ENCODE assay signal across 1 fruit fly cellular context in the genomic region with DNA sequence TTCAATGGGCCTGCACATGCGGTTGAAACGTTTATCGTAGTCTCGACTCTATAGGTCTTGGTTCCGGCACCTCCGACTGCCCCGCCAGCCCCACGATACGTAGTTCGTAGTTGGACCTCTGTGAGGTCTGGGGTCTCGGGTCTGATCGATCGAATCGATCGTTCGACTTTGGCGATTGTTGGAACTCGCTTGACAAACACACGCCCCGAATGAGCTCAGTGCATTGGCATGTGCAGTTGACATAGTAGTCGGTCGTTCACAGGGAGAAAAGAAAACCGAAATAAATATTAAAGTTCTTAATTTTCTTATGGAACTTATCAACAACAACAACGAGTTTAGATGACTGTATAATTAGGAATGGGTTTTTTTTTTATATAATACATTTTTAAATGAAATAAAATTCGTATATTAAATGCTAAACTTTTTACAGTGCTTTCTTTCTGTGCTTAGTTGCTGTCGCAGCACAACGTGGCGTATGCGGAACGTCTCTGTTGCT.
TF ChIP-seq lines count a peak whose summit lies in the region.

No protein-coding gene starts in this region.

TF ChIP-seq in whole organism, embryonic, 481 proteins besides CTCF, POLR2A, EP300 and RAD21 (continued from another document):
- TF ChIP-seq HLH4C (GFP tag; IDR thresholded peaks at IDR 0.05; lab: Robert Waterston, UW; ENCODE audit: partially characterized antibody), result no peak
- TF ChIP-seq lbe (GFP tag; optimal IDR thresholded peaks at IDR 0.05; lab: Kevin White, UChicago), result no peak
- TF ChIP-seq Mrtf (GFP tag; IDR thresholded peaks at IDR 0.05; lab: Robert Waterston, UW), result no peak
- no peak for TF ChIP-seq CG4707 (GFP tag; optimal IDR thresholded peaks at IDR 0.05; lab: Kevin White, UChicago)
- TF ChIP-seq CG18262 (tag; optimal IDR thresholded peaks at IDR 0.05; lab: Kevin White, UChicago), result no peak
- TF ChIP-seq Gug (GFP tag; IDR thresholded peaks at IDR 0.05; lab: Robert Waterston, UW), result no peak
- no peak for TF ChIP-seq cwo (GFP tag; optimal IDR thresholded peaks at IDR 0.05; lab: Kevin White, UChicago)
- TF ChIP-seq CG6683 (GFP tag; optimal IDR thresholded peaks at IDR 0.05; lab: Kevin White, UChicago), result no peak
- no peak for TF ChIP-seq br (optimal IDR thresholded peaks at IDR 0.05; lab: Kevin White, UChicago)
- no peak for TF ChIP-seq Hr3 (GFP tag; optimal IDR thresholded peaks at IDR 0.05; lab: Kevin White, UChicago)
- no peak for TF ChIP-seq CG12219 (GFP tag; optimal IDR thresholded peaks at IDR 0.05; lab: Kevin White, UChicago)
- peak; percentile 8 for TF ChIP-seq lab (GFP tag; optimal IDR thresholded peaks at IDR 0.05; lab: Kevin White, UChicago)
- no peak for TF ChIP-seq psq (GFP tag; optimal IDR thresholded peaks at IDR 0.05; lab: Kevin White, UChicago)
- TF ChIP-seq CG2202 (tag; optimal IDR thresholded peaks at IDR 0.05; lab: Kevin White, UChicago), result no peak
- no peak for TF ChIP-seq CG1233 (GFP tag; optimal IDR thresholded peaks at IDR 0.05; lab: Kevin White, UChicago)
- no peak for TF ChIP-seq CG3281 (GFP tag; optimal IDR thresholded peaks at IDR 0.05; lab: Kevin White, UChicago)
- no peak for TF ChIP-seq Dad (GFP tag; optimal IDR thresholded peaks at IDR 0.05; lab: Kevin White, UChicago)
- TF ChIP-seq Scr (GFP tag; IDR thresholded peaks at IDR 0.05; lab: Robert Waterston, UW; ENCODE audit: partially characterized antibody), result no peak
- TF ChIP-seq HmgD (GFP tag; optimal IDR thresholded peaks at IDR 0.05; lab: Kevin White, UChicago), result no peak
- no peak for TF ChIP-seq CG11560 (tag; IDR thresholded peaks at IDR 0.05; lab: Robert Waterston, UW)
- TF ChIP-seq CG34224 (GFP tag; IDR thresholded peaks at IDR 0.05; lab: Robert Waterston, UW; ENCODE audit: partially characterized antibody), result no peak
- no peak for TF ChIP-seq sr (GFP tag; IDR thresholded peaks at IDR 0.05; lab: Robert Waterston, UW)
- no peak for TF ChIP-seq vnd (GFP tag; IDR thresholded peaks at IDR 0.05; lab: Robert Waterston, UW; ENCODE audit: partially characterized antibody)
- TF ChIP-seq chinmo (GFP tag; IDR thresholded peaks at IDR 0.05; lab: Robert Waterston, UW; ENCODE audit: partially characterized antibody), result no peak
- TF ChIP-seq mld (GFP tag; IDR thresholded peaks at IDR 0.05; lab: Robert Waterston, UW; ENCODE audit: partially characterized antibody), result no peak
- TF ChIP-seq esg (GFP tag; conservative IDR thresholded peaks at IDR 0.05; lab: Robert Waterston, UW), result no peak
- no peak for TF ChIP-seq CG31224 (GFP tag; IDR thresholded peaks at IDR 0.05; lab: Robert Waterston, UW)
- no peak for TF ChIP-seq CG10462 (GFP tag; optimal IDR thresholded peaks at IDR 0.05; lab: Kevin White, UChicago)
- TF ChIP-seq crol (GFP tag; IDR thresholded peaks at IDR 0.05; lab: Robert Waterston, UW), result peak; percentile 55
- TF ChIP-seq ase (GFP tag; IDR thresholded peaks at IDR 0.05; lab: Robert Waterston, UW), result no peak
- no peak for TF ChIP-seq cas (GFP tag; IDR thresholded peaks at IDR 0.05; lab: Robert Waterston, UW)
- peak; percentile 42 for TF ChIP-seq CG2678 (tag; optimal IDR thresholded peaks at IDR 0.05; lab: Kevin White, UChicago)
- TF ChIP-seq nerfin-2 (GFP tag; IDR thresholded peaks at IDR 0.05; lab: Robert Waterston, UW; ENCODE audit: partially characterized antibody), result no peak
- TF ChIP-seq row (GFP tag; IDR thresholded peaks at IDR 0.05; lab: Robert Waterston, UW), result peak; percentile 44; the same call in 2 of the 3 replicates
- TF ChIP-seq YL-1 (GFP tag; optimal IDR thresholded peaks at IDR 0.05; lab: Kevin White, UChicago), result no peak
- no peak for TF ChIP-seq pho (GFP tag; optimal IDR thresholded peaks at IDR 0.05; lab: Kevin White, UChicago)
- TF ChIP-seq CG14014 (GFP tag; IDR thresholded peaks at IDR 0.05; lab: Robert Waterston, UW), result no peak
- TF ChIP-seq Sox102F (GFP tag; optimal IDR thresholded peaks at IDR 0.05; lab: Kevin White, UChicago), result peak; percentile 59
- TF ChIP-seq schlank (tag; optimal IDR thresholded peaks at IDR 0.05; lab: Kevin White, UChicago), result no peak
- TF ChIP-seq CG10147 (GFP tag; optimal IDR thresholded peaks at IDR 0.05; lab: Kevin White, UChicago), result no peak
- no peak for TF ChIP-seq CG15696 (tag; optimal IDR thresholded peaks at IDR 0.05; lab: Kevin White, UChicago)
